Worm (Caenorhabditis elegans) whole organism, mixed stage, embryonic: Measurements from ENCODE around the gene fbxa-197.

Experiments
- elt-3 ChIP-seq: fragments of 150-350 bp; optimal IDR thresholded peaks from 2 replicates; lab custom pipeline; 2014; ENCODE audit warnings: missing biosample characterization, missing genetic modification characterization
- sem-2 ChIP-seq: fragments of 200-800 bp; sonication (Bioruptor generic); optimal IDR thresholded peaks from 2 replicates; lab custom pipeline; 2018; ENCODE audit warnings: mild to moderate bottlenecking, missing genetic modification characterization, missing compliant biosample characterization

- TF ChIP-seq sem-2 (GFP tag; lab: Kevin White, UChicago) (no peak), elt-3 (tag; lab: Kevin White, UChicago) (no peak)
These were observed 42.6 kb upstream of the fbxa-197 start, which contains the start of gene srbc-50 for ce11 chrV:15824866-15825265.
